Fruit fly (Drosophila melanogaster): ENCODE data around the gene mol.

DNA sequence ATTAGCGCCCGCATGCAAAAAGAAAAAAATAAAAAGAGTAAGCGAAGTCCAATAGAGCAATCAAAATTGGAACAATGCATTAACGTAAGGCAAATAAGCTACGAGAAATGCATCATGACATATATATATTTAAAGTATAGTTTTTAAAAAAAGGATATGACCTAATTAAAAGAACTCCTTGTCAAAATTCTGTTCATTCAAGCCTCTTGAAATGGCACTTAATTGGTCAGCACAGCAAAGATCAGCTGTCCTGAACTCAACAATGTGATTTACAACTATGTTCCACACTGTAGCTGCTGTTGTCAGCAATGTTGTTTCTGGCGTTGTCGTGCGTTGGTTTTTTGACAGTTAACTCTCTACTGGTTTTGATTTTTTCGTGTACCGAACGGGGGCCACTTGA is 4.5 kb upstream of the mol start:
- no peak for TF ChIP-seq CG11762 (GFP tag; optimal IDR thresholded peaks at IDR 0.05; ENCODE audit: insufficient read depth)
- no peak for TF ChIP-seq fd85E (GFP tag; optimal IDR thresholded peaks at IDR 0.05)
- no peak for TF ChIP-seq achi (GFP tag; optimal IDR thresholded peaks at IDR 0.05)
- no peak for TF ChIP-seq topi (GFP tag; optimal IDR thresholded peaks at IDR 0.05)
- TF ChIP-seq CG10631 (GFP tag; optimal IDR thresholded peaks at IDR 0.05), result no peak

All from whole organism, prepupa.